Worm (Caenorhabditis elegans) whole organism, L2 larva: Measurements from ENCODE around the gene R02F11.10.

Source experiments
- C34F6.9 ChIP-seq: fragments of 150-350 bp; optimal IDR thresholded peaks from 2 replicates; lab custom pipeline; 2014; ENCODE audit warnings: missing biosample characterization, missing genetic modification characterization
- F13H6.1 ChIP-seq: sonication (generic microtip); optimal IDR thresholded peaks from 2 replicates; lab custom pipeline; 2016; ENCODE audit warnings: missing genetic modification characterization, missing compliant biosample characterization
- R02D3.7 ChIP-seq: fragments of 150-350 bp; optimal IDR thresholded peaks from 2 replicates; lab custom pipeline; 2014; ENCODE audit warnings: missing biosample characterization, missing genetic modification characterization
- Y55F3AM.14 ChIP-seq: fragments of 200-800 bp; sonication (Bioruptor generic); optimal IDR thresholded peaks from 2 replicates; lab custom pipeline; 2018; ENCODE audit warnings: mild to moderate bottlenecking, missing genetic modification characterization, missing compliant biosample characterization
- alr-1 ChIP-seq: fragments of 150-350 bp; optimal IDR thresholded peaks from 2 replicates; lab custom pipeline; 2014; ENCODE audit warnings: missing biosample characterization, missing genetic modification characterization
- aly-2 ChIP-seq: fragments of 150-350 bp; optimal IDR thresholded peaks from 2 replicates; lab custom pipeline; 2014; ENCODE audit warnings: missing biosample characterization, missing genetic modification characterization
- ama-1 ChIP-seq: fragments of 150-350 bp; optimal IDR thresholded peaks from 2 replicates; lab custom pipeline; 2018; ENCODE audit warnings: inconsistent platforms
- blmp-1 ChIP-seq: sonication (generic microtip); optimal IDR thresholded peaks from 2 replicates; lab custom pipeline; 2017; ENCODE audit warnings: missing genetic modification characterization, mild to moderate bottlenecking, missing compliant biosample characterization, antibody characterized with exemption, moderate library complexity; ENCODE audit not compliant: insufficient read depth
- ceh-16 ChIP-seq: fragments of 150-350 bp; optimal IDR thresholded peaks from 2 replicates; lab custom pipeline; 2014; ENCODE audit warnings: missing biosample characterization, missing genetic modification characterization
- ceh-82 ChIP-seq: fragments of 150-350 bp; optimal IDR thresholded peaks from 2 replicates; lab custom pipeline; 2014; ENCODE audit warnings: missing biosample characterization, missing genetic modification characterization
- crh-2 ChIP-seq: sonication (generic microtip); optimal IDR thresholded peaks from 2 replicates; lab custom pipeline; 2017; ENCODE audit warnings: missing biosample characterization, missing genetic modification characterization
- egl-27 ChIP-seq: sonication (generic microtip); optimal IDR thresholded peaks from 3 replicates; lab custom pipeline; 2017; ENCODE audit warnings: missing biosample characterization, missing genetic modification reagents, missing genetic modification characterization
- fos-1 ChIP-seq: fragments of 150-350 bp; optimal IDR thresholded peaks from 2 replicates; lab custom pipeline; 2014; ENCODE audit warnings: missing biosample characterization, missing genetic modification characterization
- gmeb-1 ChIP-seq: fragments of 150-350 bp; optimal IDR thresholded peaks from 2 replicates; lab custom pipeline; 2014; ENCODE audit warnings: missing biosample characterization, missing genetic modification characterization
- lin-11 ChIP-seq: fragments of 150-350 bp; sonication (generic microtip); optimal IDR thresholded peaks from 2 replicates; lab custom pipeline; 2014; ENCODE audit warnings: missing biosample characterization, missing genetic modification characterization, inconsistent platforms, mixed read lengths
- lin-13 ChIP-seq: fragments of 150-350 bp; optimal IDR thresholded peaks from 2 replicates; lab custom pipeline; 2014; ENCODE audit warnings: missing biosample characterization, missing genetic modification reagents, missing genetic modification characterization
- lin-39 ChIP-seq: fragments of 150-350 bp; optimal IDR thresholded peaks from 2 replicates; lab custom pipeline; 2014; ENCODE audit warnings: missing biosample characterization, missing genetic modification reagents, missing genetic modification characterization
- lsy-2 ChIP-seq, 2 experiments: fragments of 150-350 bp in 1 of 2; sonication (generic microtip) in 1 of 2; optimal IDR thresholded peaks; 2 replicates each; lab custom pipeline; 2014 to 2017; ENCODE audit warnings: missing biosample characterization in 2 of 2, missing genetic modification characterization in 2 of 2
- mab-5 ChIP-seq: fragments of 150-350 bp; optimal IDR thresholded peaks from 2 replicates; lab custom pipeline; 2014; ENCODE audit warnings: missing biosample characterization, missing genetic modification characterization
- mdl-1 ChIP-seq, 2 experiments: fragments of 150-350 bp in 1 of 2; sonication (generic microtip) in 1 of 2; optimal IDR thresholded peaks; 2 replicates each; lab custom pipeline; 2017; ENCODE audit warnings: missing biosample characterization in 2 of 2, missing genetic modification characterization in 2 of 2
- nhr-11 ChIP-seq: fragments of 150-350 bp; optimal IDR thresholded peaks from 2 replicates; lab custom pipeline; 2014; ENCODE audit warnings: missing biosample characterization, missing genetic modification characterization
- nhr-129 ChIP-seq: fragments of 150-350 bp; optimal IDR thresholded peaks from 2 replicates; lab custom pipeline; 2014; ENCODE audit warnings: missing biosample characterization, missing genetic modification characterization
- nhr-21 ChIP-seq: fragments of 150-350 bp; optimal IDR thresholded peaks from 2 replicates; lab custom pipeline; 2014; ENCODE audit warnings: missing biosample characterization, missing genetic modification characterization
- nhr-25 ChIP-seq: fragments of 150-350 bp; sonication (generic microtip); optimal IDR thresholded peaks from 3 replicates; lab custom pipeline; 2014; ENCODE audit warnings: missing biosample characterization, missing genetic modification characterization
- nhr-77 ChIP-seq: fragments of 150-350 bp; optimal IDR thresholded peaks from 2 replicates; lab custom pipeline; 2014; ENCODE audit warnings: missing biosample characterization, missing genetic modification characterization
- peb-1 ChIP-seq: fragments of 150-350 bp; optimal IDR thresholded peaks from 2 replicates; lab custom pipeline; 2014; ENCODE audit warnings: missing biosample characterization, missing genetic modification characterization
- sem-4 ChIP-seq: fragments of 150-350 bp; optimal IDR thresholded peaks from 2 replicates; lab custom pipeline; 2014; ENCODE audit warnings: missing biosample characterization, missing genetic modification reagents, missing genetic modification characterization
- skn-1 ChIP-seq: sonication (generic microtip); optimal IDR thresholded peaks from 2 replicates; lab custom pipeline; 2017; ENCODE audit warnings: missing biosample characterization, missing genetic modification characterization
- sma-3 ChIP-seq: sonication (generic microtip); optimal IDR thresholded peaks from 2 replicates; lab custom pipeline; 2016; ENCODE audit warnings: missing genetic modification reagents, missing genetic modification characterization, missing compliant biosample characterization
- sma-9 ChIP-seq, 2 experiments: fragments of 150-350 bp in 1 of 2; sonication (generic microtip) in 1 of 2; optimal IDR thresholded peaks; 2 replicates each; lab custom pipeline; 2014 to 2016; ENCODE audit warnings: missing genetic modification characterization in 2 of 2, mild to moderate bottlenecking in 1 of 2, missing biosample characterization in 1 of 2, missing compliant biosample characterization in 1 of 2, missing genetic modification reagents in 1 of 2, moderate library complexity in 1 of 2
- snpc-4 ChIP-seq: fragments of 150-350 bp; optimal IDR thresholded peaks from 2 replicates; lab custom pipeline; 2014; ENCODE audit warnings: missing biosample characterization, missing genetic modification characterization
- unc-39 ChIP-seq: fragments of 150-350 bp; optimal IDR thresholded peaks from 2 replicates; lab custom pipeline; 2014; ENCODE audit warnings: missing biosample characterization, missing genetic modification characterization
- unc-55 ChIP-seq: fragments of 150-350 bp; sonication (generic microtip); optimal IDR thresholded peaks from 3 replicates; lab custom pipeline; 2014; ENCODE audit warnings: missing biosample characterization, missing genetic modification reagents, missing genetic modification characterization
- unc-62 ChIP-seq: fragments of 150-350 bp; optimal IDR thresholded peaks from 2 replicates; lab custom pipeline; 2014; ENCODE audit warnings: missing biosample characterization, missing genetic modification reagents, missing genetic modification characterization
- zag-1 ChIP-seq: fragments of 150-350 bp; optimal IDR thresholded peaks from 2 replicates; lab custom pipeline; 2014; ENCODE audit warnings: missing biosample characterization, missing genetic modification characterization
- ztf-11 ChIP-seq: sonication (generic microtip); optimal IDR thresholded peaks from 2 replicates; lab custom pipeline; 2017; ENCODE audit warnings: missing biosample characterization, missing genetic modification characterization
- ztf-4 ChIP-seq: fragments of 150-350 bp; optimal IDR thresholded peaks from 2 replicates; lab custom pipeline; 2014; ENCODE audit warnings: missing biosample characterization, missing genetic modification characterization

Gene R02F11.10

ce11 chrV:4823323-4823682, 34.4 kb downstream of the R02F11.10 start, which contains the start of gene adss-1:
Gene adss-1, minus strand, starts transcription at chrV:4823423.
- no peak for TF ChIP-seq mdl-1 (tag; optimal IDR thresholded peaks at IDR 0.05; lab: Kevin White, UChicago)
- no peak for TF ChIP-seq sem-4 (tag; lab: Kevin White, UChicago)

ce11 chrV:4823683-4824391, 34.9 kb downstream of the R02F11.10 start:
- TF ChIP-seq R02D3.7 (no peak), C34F6.9 (tag; lab: Kevin White, UChicago) (peak; percentile 47), lin-13 (GFP tag; lab: Kevin White, UChicago) (peak; percentile 64), aly-2 (tag; lab: Kevin White, UChicago) (no peak), nhr-25 (tag; lab: Kevin White, UChicago) (peak; percentile 51), ztf-4 (tag; lab: Kevin White, UChicago) (peak; percentile 95), alr-1 (no peak), unc-62 (GFP tag; lab: Kevin White, UChicago) (no peak), Y55F3AM.14 (GFP tag; lab: Kevin White, UChicago) (peak; percentile 92), nhr-129 (tag; lab: Kevin White, UChicago) (peak; percentile 56), ceh-82 (tag; lab: Kevin White, UChicago) (no peak), unc-55 (GFP tag; lab: Kevin White, UChicago) (peak; percentile 25), ama-1 (lab: Kevin White, UChicago) (peak; percentile 54), skn-1 (tag; lab: Kevin White, UChicago) (no peak), gmeb-1 (peak; percentile 29), lin-11 (tag; lab: Kevin White, UChicago) (no peak), lsy-2 (tag; optimal IDR thresholded peaks at IDR 0.05; lab: Kevin White, UChicago) (peak in 1 of 2 experiments; percentile 30), sma-3 (GFP tag; lab: Kevin White, UChicago) (peak; percentile 7), crh-2 (tag; lab: Kevin White, UChicago) (peak; percentile 33)

- no peak for TF ChIP-seq nhr-77 (tag; lab: Kevin White, UChicago)
- TF ChIP-seq crh-2 (tag; lab: Kevin White, UChicago) = peak; percentile 88
- TF ChIP-seq ama-1 (lab: Kevin White, UChicago) = peak; percentile 31
- peak; percentile 36 for TF ChIP-seq blmp-1
- no peak for TF ChIP-seq ztf-11
- no peak for TF ChIP-seq peb-1 (tag; lab: Kevin White, UChicago)
- TF ChIP-seq F13H6.1 (tag; lab: Kevin White, UChicago) = peak; percentile 82
- peak; percentile 39 for TF ChIP-seq snpc-4 (tag; lab: Kevin White, UChicago)
- no peak for TF ChIP-seq egl-27 (tag; lab: Kevin White, UChicago)
- peak; percentile 59 for TF ChIP-seq Y55F3AM.14 (GFP tag; lab: Kevin White, UChicago)
- peak in 1 of 2 experiments; percentile 10 for TF ChIP-seq mdl-1 (tag; optimal IDR thresholded peaks at IDR 0.05; lab: Kevin White, UChicago)
- peak; percentile 68 for TF ChIP-seq nhr-25 (tag; lab: Kevin White, UChicago)
- peak; percentile 78 for TF ChIP-seq nhr-129 (tag; lab: Kevin White, UChicago)
- peak; percentile 75 for TF ChIP-seq ztf-4 (tag; lab: Kevin White, UChicago)
- TF ChIP-seq ceh-16 (tag; lab: Kevin White, UChicago) = peak; percentile 61
- TF ChIP-seq sma-3 (GFP tag; lab: Kevin White, UChicago) = peak; percentile 84
- peak; percentile 82 for TF ChIP-seq sma-9 (GFP tag; optimal IDR thresholded peaks at IDR 0.05; lab: Kevin White, UChicago)
- TF ChIP-seq sma-9 (tag; optimal IDR thresholded peaks at IDR 0.05; lab: Kevin White, UChicago) = no peak
- peak; percentile 89 for TF ChIP-seq lin-11 (tag; lab: Kevin White, UChicago)
- peak; percentile 79 for TF ChIP-seq gmeb-1
- TF ChIP-seq lin-13 (GFP tag; lab: Kevin White, UChicago) = peak; percentile 80
- TF ChIP-seq ceh-82 (tag; lab: Kevin White, UChicago) = peak; percentile 76
- no peak for TF ChIP-seq unc-39 (tag; lab: Kevin White, UChicago)
- peak; percentile 96 for TF ChIP-seq unc-55 (GFP tag; lab: Kevin White, UChicago)
- peak; percentile 70 for TF ChIP-seq C34F6.9 (tag; lab: Kevin White, UChicago)
- TF ChIP-seq nhr-21 (tag; lab: Kevin White, UChicago) = peak; percentile 49
- peak; percentile 70 for TF ChIP-seq fos-1 (tag; lab: Kevin White, UChicago)
- no peak for TF ChIP-seq nhr-11 (tag; lab: Kevin White, UChicago)
- TF ChIP-seq lin-39 (tag; lab: Kevin White, UChicago) = no peak
- TF ChIP-seq lsy-2 (tag; optimal IDR thresholded peaks at IDR 0.05; lab: Kevin White, UChicago) = peak; percentile 42 to 92
- TF ChIP-seq alr-1 = no peak
- peak; percentile 39 for TF ChIP-seq mab-5 (tag; lab: Kevin White, UChicago)
- peak; percentile 49 for TF ChIP-seq zag-1
Observed at ce11 chrV:4826710-4827380, 37.9 kb downstream of the R02F11.10 start, which contains the start of the genes hsp-6 and C37H5.5. Gene hsp-6, minus strand, starts transcription at chrV:4826760. Gene C37H5.5, plus strand, starts transcription at chrV:4827360.
